Worm (Caenorhabditis elegans) whole organism, L1 larva: Measurements from ENCODE around the gene dhs-18.

ENCODE experiments used
- blmp-1 ChIP-seq: fragments of 150-350 bp; optimal IDR thresholded peaks from 2 replicates; lab custom pipeline; 2014; ENCODE audit warnings: missing biosample characterization, missing genetic modification characterization
- ceh-63 ChIP-seq: fragments of 200-800 bp; sonication (Bioruptor generic); optimal IDR thresholded peaks from 2 replicates; lab custom pipeline; 2018; ENCODE audit warnings: mild to moderate bottlenecking, missing genetic modification characterization, missing compliant biosample characterization
- dpl-1 ChIP-seq, 3 experiments: fragments of 150-350 bp in 2 of 3; sonication (generic microtip) in 1 of 3; optimal IDR thresholded peaks; 2 replicates each; lab custom pipeline; 2014 to 2017; ENCODE audit warnings: missing biosample characterization in 3 of 3, missing genetic modification characterization in 3 of 3, missing genetic modification reagents in 3 of 3
- efl-1 ChIP-seq, 4 experiments: fragments of 150-350 bp; optimal IDR thresholded peaks in 3 of 4; peaks in 1 of 4; 1 replicate in 1 of 4; 2 replicates in 3 of 4; lab custom pipeline; 2014; ENCODE audit warnings: missing biosample characterization in 2 of 4, missing genetic modification characterization in 2 of 4, missing genetic modification reagents in 2 of 4
- efl-3 ChIP-seq: fragments of 200-800 bp; sonication (Bioruptor generic); optimal IDR thresholded peaks from 2 replicates; lab custom pipeline; 2018; ENCODE audit warnings: mild to moderate bottlenecking, missing genetic modification characterization, missing compliant biosample characterization
- egl-13 ChIP-seq: sonication (generic microtip); optimal IDR thresholded peaks from 2 replicates; lab custom pipeline; 2016; ENCODE audit warnings: missing genotype, missing genetic modification reagents, missing genetic modification characterization, missing compliant biosample characterization
- elt-2 ChIP-seq: sonication (generic microtip); optimal IDR thresholded peaks from 2 replicates; lab custom pipeline; 2016; ENCODE audit warnings: missing genetic modification characterization, mild to moderate bottlenecking, inconsistent platforms, missing compliant biosample characterization, missing genetic modification reagents
- elt-3 ChIP-seq, 6 experiments: fragments of 150-350 bp in 1 of 6; sonication (generic microtip); optimal IDR thresholded peaks; 2 replicates each; lab custom pipeline; 2017 to 2018; ENCODE audit warnings: missing biosample characterization in 6 of 6, missing genetic modification characterization in 6 of 6, inconsistent platforms in 1 of 6
- fkh-8 ChIP-seq: sonication (generic microtip); optimal IDR thresholded peaks from 2 replicates; lab custom pipeline; 2016; ENCODE audit warnings: mild to moderate bottlenecking, missing genetic modification characterization, missing compliant biosample characterization
- grh-1 ChIP-seq: fragments of 200-800 bp; sonication (Bioruptor generic); IDR thresholded peaks from 2 replicates; pipeline ENCODE4 v1.3.6; 2022; ENCODE audit warnings: missing genetic modification reagents, missing genetic modification characterization, missing compliant biosample characterization
- hlh-17 ChIP-seq: fragments of 200-800 bp; sonication (Bioruptor generic); optimal IDR thresholded peaks from 2 replicates; lab custom pipeline; 2018; ENCODE audit warnings: missing genetic modification characterization, mild to moderate bottlenecking, missing compliant biosample characterization, moderate library complexity, borderline replicate concordance
- hpl-2 ChIP-seq: fragments of 150-350 bp; optimal IDR thresholded peaks from 2 replicates; lab custom pipeline; 2014; ENCODE audit warnings: missing biosample characterization, missing genetic modification reagents, missing genetic modification characterization
- irx-1 ChIP-seq: sonication (generic microtip); optimal IDR thresholded peaks from 2 replicates; lab custom pipeline; 2016; ENCODE audit warnings: missing genetic modification characterization, missing compliant biosample characterization
- isw-1 ChIP-seq: fragments of 200-800 bp; sonication (Bioruptor generic); IDR thresholded peaks from 2 replicates; pipeline ENCODE4 v1.3.6; 2022; ENCODE audit warnings: missing genetic modification characterization, missing compliant biosample characterization
- jun-1 ChIP-seq: fragments of 150-350 bp; optimal IDR thresholded peaks from 2 replicates; lab custom pipeline; 2014; ENCODE audit warnings: missing biosample characterization, missing genetic modification reagents, missing genetic modification characterization
- lin-14 ChIP-seq: fragments of 200-800 bp; sonication (Bioruptor generic); optimal IDR thresholded peaks from 2 replicates; lab custom pipeline; 2018; ENCODE audit warnings: mild to moderate bottlenecking, missing genetic modification characterization, moderate library complexity, missing compliant biosample characterization
- lin-15B ChIP-seq: fragments of 150-350 bp; sonication (generic microtip); optimal IDR thresholded peaks from 3 replicates; lab custom pipeline; 2014; ENCODE audit warnings: missing biosample characterization, missing genetic modification characterization
- lin-35 ChIP-seq, 2 experiments: fragments of 150-350 bp; optimal IDR thresholded peaks; 2 replicates each; lab custom pipeline; 2014; ENCODE audit warnings: missing biosample characterization in 2 of 2, missing genetic modification characterization in 2 of 2, missing genetic modification reagents in 2 of 2
- lir-3 ChIP-seq: sonication (generic microtip); optimal IDR thresholded peaks from 2 replicates; lab custom pipeline; 2016; ENCODE audit warnings: mild to moderate bottlenecking, missing genetic modification characterization, moderate library complexity, missing compliant biosample characterization; ENCODE audit not compliant: poor library complexity
- lsy-2 ChIP-seq, 2 experiments: fragments of 150-350 bp; optimal IDR thresholded peaks; 2 replicates each; lab custom pipeline; 2014; ENCODE audit warnings: missing biosample characterization in 2 of 2, missing genetic modification characterization in 2 of 2
- mab-9 ChIP-seq: fragments of 200-800 bp; sonication (Bioruptor generic); IDR thresholded peaks from 2 replicates; pipeline ENCODE4 v1.3.6; 2022; ENCODE audit warnings: missing genetic modification reagents, missing genetic modification characterization, missing compliant biosample characterization
- mdl-1 ChIP-seq, 2 experiments: fragments of 150-350 bp; optimal IDR thresholded peaks; 2 replicates each; lab custom pipeline; 2014 to 2017; ENCODE audit warnings: missing biosample characterization in 2 of 2, missing genetic modification characterization in 2 of 2, inconsistent platforms in 1 of 2
- mef-2 ChIP-seq: fragments of 150-350 bp; optimal IDR thresholded peaks from 2 replicates; lab custom pipeline; 2014; ENCODE audit warnings: missing biosample characterization, missing genetic modification characterization
- mep-1 ChIP-seq: fragments of 150-350 bp; optimal IDR thresholded peaks from 2 replicates; lab custom pipeline; 2014; ENCODE audit warnings: missing biosample characterization, missing genetic modification characterization
- nhr-11 ChIP-seq: fragments of 150-350 bp; optimal IDR thresholded peaks from 2 replicates; lab custom pipeline; 2014; ENCODE audit warnings: missing biosample characterization, missing genetic modification characterization
- nhr-12 ChIP-seq: sonication (generic microtip); optimal IDR thresholded peaks from 2 replicates; lab custom pipeline; 2017; ENCODE audit warnings: missing biosample characterization, missing genetic modification characterization
- nhr-20 ChIP-seq: sonication (generic microtip); optimal IDR thresholded peaks from 2 replicates; lab custom pipeline; 2016; ENCODE audit warnings: mild to moderate bottlenecking, missing genetic modification characterization, missing compliant biosample characterization
- nhr-28 ChIP-seq: fragments of 150-350 bp; optimal IDR thresholded peaks from 2 replicates; lab custom pipeline; 2014; ENCODE audit warnings: missing biosample characterization, missing genetic modification characterization
- nhr-47 ChIP-seq: sonication (generic microtip); optimal IDR thresholded peaks from 2 replicates; lab custom pipeline; 2016; ENCODE audit warnings: mild to moderate bottlenecking, missing genetic modification characterization, moderate library complexity, missing compliant biosample characterization
- nhr-71 ChIP-seq: sonication (generic microtip); optimal IDR thresholded peaks from 2 replicates; lab custom pipeline; 2016; ENCODE audit warnings: mild to moderate bottlenecking, missing genetic modification characterization, moderate library complexity, missing compliant biosample characterization
- nhr-76 ChIP-seq: sonication (generic microtip); optimal IDR thresholded peaks from 2 replicates; lab custom pipeline; 2017; ENCODE audit warnings: missing biosample characterization, missing genetic modification characterization
- nhr-77 ChIP-seq: fragments of 150-350 bp; optimal IDR thresholded peaks from 2 replicates; lab custom pipeline; 2014; ENCODE audit warnings: missing biosample characterization, missing genetic modification characterization
- nhr-85 ChIP-seq: sonication (generic microtip); peaks from one replicate; lab custom pipeline; 2016; ENCODE audit warnings: missing genetic modification characterization, inconsistent platforms, missing compliant biosample characterization
- nhr-90 ChIP-seq: sonication (generic microtip); optimal IDR thresholded peaks from 2 replicates; lab custom pipeline; 2016; ENCODE audit warnings: mild to moderate bottlenecking, missing genetic modification characterization, missing compliant biosample characterization; ENCODE audit not compliant: poor library complexity
- pag-3 ChIP-seq: sonication (generic microtip); optimal IDR thresholded peaks from 2 replicates; lab custom pipeline; 2017; ENCODE audit warnings: missing genetic modification characterization, mild to moderate bottlenecking, missing compliant biosample characterization, antibody characterized with exemption, borderline replicate concordance; ENCODE audit not compliant: insufficient read depth
- rnt-1 ChIP-seq: sonication (generic microtip); optimal IDR thresholded peaks from 2 replicates; lab custom pipeline; 2016; ENCODE audit warnings: mild to moderate bottlenecking, missing genetic modification characterization, moderate library complexity, missing compliant biosample characterization
- snpc-4 ChIP-seq: fragments of 150-350 bp; optimal IDR thresholded peaks from 2 replicates; lab custom pipeline; 2014; ENCODE audit warnings: missing biosample characterization, missing genetic modification characterization
- snu-23 ChIP-seq: sonication (generic microtip); optimal IDR thresholded peaks from 2 replicates; lab custom pipeline; 2016; ENCODE audit warnings: missing genetic modification characterization, missing compliant biosample characterization
- swsn-7 ChIP-seq: sonication (generic microtip); optimal IDR thresholded peaks from 2 replicates; lab custom pipeline; 2016; ENCODE audit warnings: missing genetic modification characterization, missing compliant biosample characterization
- tlp-1 ChIP-seq: fragments of 150-350 bp; optimal IDR thresholded peaks from 2 replicates; lab custom pipeline; 2014; ENCODE audit warnings: missing biosample characterization, missing genetic modification characterization
- unc-62 ChIP-seq: fragments of 150-350 bp; optimal IDR thresholded peaks from 2 replicates; lab custom pipeline; 2014; ENCODE audit warnings: missing biosample characterization, missing genetic modification reagents, missing genetic modification characterization
- unc-86 ChIP-seq: sonication (generic microtip); optimal IDR thresholded peaks from 2 replicates; lab custom pipeline; 2016; ENCODE audit warnings: missing genetic modification characterization, missing compliant biosample characterization
- unc-98 ChIP-seq: fragments of 200-800 bp; sonication (Bioruptor generic); IDR thresholded peaks from 2 replicates; pipeline ENCODE4 v1.3.6; 2022; ENCODE audit warnings: missing genetic modification characterization, missing compliant biosample characterization
- vab-15 ChIP-seq: sonication (generic microtip); optimal IDR thresholded peaks from 2 replicates; lab custom pipeline; 2017; ENCODE audit warnings: missing genotype, mild to moderate bottlenecking, missing genetic modification characterization, missing compliant biosample characterization
- xbp-1 ChIP-seq: sonication (generic microtip); optimal IDR thresholded peaks from 2 replicates; lab custom pipeline; 2016; ENCODE audit warnings: missing genetic modification characterization, missing compliant biosample characterization
- zip-4 ChIP-seq: fragments of 200-800 bp; sonication (Bioruptor generic); optimal IDR thresholded peaks from 2 replicates; lab custom pipeline; 2018; ENCODE audit warnings: mild to moderate bottlenecking, missing genetic modification characterization, moderate library complexity, missing compliant biosample characterization
- ztf-4 ChIP-seq: fragments of 150-350 bp; optimal IDR thresholded peaks from 2 replicates; lab custom pipeline; 2014; ENCODE audit warnings: missing biosample characterization, missing genetic modification characterization

dhs-18 gene

DNA sequence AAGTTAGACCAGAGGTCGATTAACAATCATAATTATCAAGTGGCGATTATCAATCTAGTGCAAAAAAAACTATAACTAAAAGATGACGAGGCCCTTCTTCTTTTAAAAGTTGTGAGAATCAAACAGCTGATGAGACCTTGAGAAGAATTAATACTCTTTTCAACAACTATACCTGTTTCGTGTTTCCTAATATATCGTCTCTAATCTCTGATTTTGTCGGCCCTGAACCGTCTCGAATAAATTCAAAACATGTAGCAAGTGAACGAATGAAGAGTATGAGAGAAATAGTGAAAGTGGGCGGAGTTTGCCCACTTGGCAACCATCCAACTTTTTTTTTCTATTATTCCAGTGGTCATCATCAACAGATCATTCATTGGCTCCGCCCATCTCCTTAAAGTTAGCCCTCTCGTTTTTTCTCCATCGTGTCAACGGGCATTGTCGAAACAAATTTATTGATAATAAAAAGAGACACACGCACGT, 40.9 kb upstream of the dhs-18 start, which contains the start of gene Y42A5A.1:
TSS of gene Y42A5A.1 (plus strand) at position 430 of the 480 bp plus-strand sequence.
- no peak for TF ChIP-seq snu-23 (GFP tag; lab: Kevin White, UChicago)
- no peak for TF ChIP-seq hpl-2 (GFP tag; lab: Kevin White, UChicago)
- peak in 1 of 2 experiments; percentile 24 for TF ChIP-seq lsy-2 (tag; optimal IDR thresholded peaks at IDR 0.05; lab: Kevin White, UChicago)
- peak; percentile 31 for TF ChIP-seq lin-14 (GFP tag; lab: Kevin White, UChicago)
- no peak for TF ChIP-seq elt-2 (tag; lab: Kevin White, UChicago)
- no peak for TF ChIP-seq snpc-4 (tag; lab: Kevin White, UChicago)
- TF ChIP-seq nhr-47, result no peak
- no peak for TF ChIP-seq egl-13
- no peak for TF ChIP-seq vab-15 (tag; lab: Kevin White, UChicago)
- peak; percentile 49 for TF ChIP-seq blmp-1 (tag; lab: Kevin White, UChicago)
- no peak for TF ChIP-seq lin-15B
- peak; percentile 96 for TF ChIP-seq nhr-85 (tag; lab: Kevin White, UChicago)
- TF ChIP-seq fkh-8 (tag; lab: Kevin White, UChicago), result no peak
- no peak for TF ChIP-seq irx-1
- no peak for TF ChIP-seq rnt-1 (tag; lab: Kevin White, UChicago)
- TF ChIP-seq mep-1 (tag; lab: Kevin White, UChicago), result no peak
- TF ChIP-seq dpl-1 (GFP tag; optimal IDR thresholded peaks at IDR 0.05; lab: Kevin White, UChicago), result no peak
- TF ChIP-seq grh-1, result 0 out of 2 replicates have a peak, but pooled peaks have one; percentile 22

DNA sequence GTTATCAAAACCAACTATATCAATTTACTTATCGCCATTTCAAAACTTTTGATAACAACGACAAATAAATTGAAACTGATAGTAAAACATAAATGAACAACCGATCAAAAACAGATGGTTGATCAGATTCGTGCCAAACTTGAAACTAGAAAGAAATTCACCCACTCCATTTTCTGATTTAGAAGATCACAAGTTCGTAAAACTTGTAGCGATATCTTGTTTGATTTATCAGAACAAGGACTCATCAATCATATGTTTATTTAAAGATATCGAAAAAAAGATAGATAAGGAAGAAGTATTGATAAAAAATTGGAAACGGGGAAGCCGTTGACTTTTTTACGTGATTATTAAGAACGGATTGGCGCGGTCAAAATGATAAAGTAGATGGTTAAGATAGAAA, 40.5 kb upstream of the dhs-18 start:
- TF ChIP-seq efl-1 (optimal IDR thresholded peaks at IDR 0.05; lab: Kevin White, UChicago) (no peak), efl-1 (GFP tag; optimal IDR thresholded peaks at IDR 0.05 in 1 of 2; lab: Kevin White, UChicago) (peak in 1 of 2 experiments; percentile 39), unc-86 (tag; lab: Kevin White, UChicago) (no peak), unc-62 (no peak), lin-14 (GFP tag; lab: Kevin White, UChicago) (peak; percentile 32), nhr-90 (peak; percentile 17), nhr-71 (tag; lab: Kevin White, UChicago) (peak; percentile 8), lin-35 (GFP tag; optimal IDR thresholded peaks at IDR 0.05; lab: Kevin White, UChicago) (no peak), nhr-77 (tag; lab: Kevin White, UChicago) (no peak), nhr-11 (tag; lab: Kevin White, UChicago) (no peak), isw-1 (GFP tag; lab: Robert Waterston, UW) (no peak), irx-1 (no peak), nhr-85 (tag; lab: Kevin White, UChicago) (no peak), elt-3 (tag; optimal IDR thresholded peaks at IDR 0.05; lab: Kevin White, UChicago) (peak in 2 of 6 experiments; percentile 67 to 75), nhr-20 (tag; lab: Kevin White, UChicago) (peak; percentile 40), ceh-63 (GFP tag; lab: Kevin White, UChicago) (no peak), lin-15B (no peak), efl-3 (no peak), elt-2 (tag; lab: Kevin White, UChicago) (peak; percentile 99), mab-9 (no peak), jun-1 (no peak), blmp-1 (tag; lab: Kevin White, UChicago) (peak; percentile 3)

DNA sequence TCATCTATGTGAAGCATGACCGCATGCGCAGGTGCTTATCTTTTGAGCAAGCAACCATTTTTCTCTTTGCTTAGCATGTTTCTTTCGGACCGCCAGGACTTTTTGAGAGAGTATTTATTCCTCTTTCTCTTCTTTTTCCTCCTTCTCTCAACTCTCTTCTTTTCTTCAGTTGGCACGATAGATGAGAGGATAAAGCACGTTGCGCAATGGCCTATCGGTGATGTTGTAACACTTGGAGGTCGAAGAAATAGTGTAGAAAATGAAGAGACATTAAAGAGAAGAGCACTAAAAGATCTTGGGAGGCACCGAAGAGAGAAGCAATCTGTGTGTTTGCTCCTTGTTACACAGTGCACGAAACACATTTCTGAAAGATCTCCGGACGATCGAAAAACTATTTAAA, 37.1 kb upstream of the dhs-18 start:
- TF ChIP-seq swsn-7 (tag; lab: Kevin White, UChicago) (peak; percentile 49), vab-15 (tag; lab: Kevin White, UChicago) (no peak), mef-2 (tag; lab: Kevin White, UChicago) (no peak), fkh-8 (tag; lab: Kevin White, UChicago) (no peak), nhr-11 (tag; lab: Kevin White, UChicago) (no peak), jun-1 (no peak), egl-13 (no peak), efl-3 (no peak), nhr-76 (tag; lab: Kevin White, UChicago) (no peak), mab-9 (no peak), xbp-1 (tag; lab: Kevin White, UChicago) (peak; percentile 20), mdl-1 (tag; optimal IDR thresholded peaks at IDR 0.05; lab: Kevin White, UChicago) (peak in 1 of 2 experiments; percentile 70), unc-98 (GFP tag; lab: Robert Waterston, UW) (no peak), elt-3 (tag; optimal IDR thresholded peaks at IDR 0.05; lab: Kevin White, UChicago) (no peak), zip-4 (no peak), ztf-4 (tag; lab: Kevin White, UChicago) (no peak), blmp-1 (tag; lab: Kevin White, UChicago) (no peak), lir-3 (tag; lab: Kevin White, UChicago) (no peak), nhr-20 (tag; lab: Kevin White, UChicago) (peak; percentile 47), tlp-1 (tag; lab: Kevin White, UChicago) (no peak), pag-3 (tag; lab: Kevin White, UChicago) (peak; percentile 88), nhr-12 (no peak), lin-15B (no peak), hlh-17 (no peak), nhr-28 (tag; lab: Kevin White, UChicago) (no peak)
